In genomic region chrX:3679921-3680702, dm6 we compare ENCODE assay signal across 5 fruit fly cellular contexts.
TF ChIP-seq lines count a peak whose summit lies in the region.

No protein-coding gene starts in this region.

- TF ChIP-seq CTCF in whole organism, embryonic (GFP tag; optimal IDR thresholded peaks at IDR 0.05; lab: Kevin White, UChicago): no peak

TF ChIP-seq in whole organism, adult, 20 proteins besides CTCF, POLR2A, EP300 and RAD21:
- TF ChIP-seq CG7101 (tag; optimal IDR thresholded peaks at IDR 0.05; lab: Kevin White, UChicago): no peak
- TF ChIP-seq CG1620 (GFP tag; optimal IDR thresholded peaks at IDR 0.05; lab: Kevin White, UChicago): no peak
- TF ChIP-seq Clk (GFP tag; optimal IDR thresholded peaks at IDR 0.05; lab: Kevin White, UChicago): no peak
- no peak for TF ChIP-seq toe (GFP tag; optimal IDR thresholded peaks at IDR 0.05; lab: Kevin White, UChicago)
- TF ChIP-seq Mnt (GFP tag; optimal IDR thresholded peaks at IDR 0.05; lab: Kevin White, UChicago): no peak
- TF ChIP-seq CG5204 (GFP tag; optimal IDR thresholded peaks at IDR 0.05; lab: Kevin White, UChicago): no peak
- TF ChIP-seq bab1 (GFP tag; optimal IDR thresholded peaks at IDR 0.05; lab: Kevin White, UChicago): peak; percentile 4
- TF ChIP-seq CG11617 (GFP tag; optimal IDR thresholded peaks at IDR 0.05; lab: Kevin White, UChicago): no peak
- peak; percentile 86 for TF ChIP-seq tj (GFP tag; optimal IDR thresholded peaks at IDR 0.05; lab: Kevin White, UChicago)
- TF ChIP-seq ovo (GFP tag; optimal IDR thresholded peaks at IDR 0.05; lab: Kevin White, UChicago): peak; percentile 54
- no peak for TF ChIP-seq CG12768 (GFP tag; optimal IDR thresholded peaks at IDR 0.05; lab: Kevin White, UChicago)
- TF ChIP-seq kay (GFP tag; lab: Kevin White, UChicago; ENCODE audit: borderline replicate concordance): peak; percentile 80
- no peak for TF ChIP-seq cic (GFP tag; optimal IDR thresholded peaks at IDR 0.05; lab: Kevin White, UChicago)
- peak; percentile 41 for TF ChIP-seq pad (GFP tag; optimal IDR thresholded peaks at IDR 0.05; lab: Kevin White, UChicago)
- TF ChIP-seq CG14711 (tag; optimal IDR thresholded peaks at IDR 0.05; lab: Kevin White, UChicago): no peak
- TF ChIP-seq cnc (optimal IDR thresholded peaks at IDR 0.05; lab: Kevin White, UChicago): no peak

TF ChIP-seq in whole organism, embryonic, 481 proteins besides CTCF, POLR2A, EP300 and RAD21:
- peak; percentile 98 for TF ChIP-seq nom (GFP tag; optimal IDR thresholded peaks at IDR 0.05; lab: Kevin White, UChicago)
- peak; percentile 61 for TF ChIP-seq Drgx (GFP tag; IDR thresholded peaks at IDR 0.05; lab: Robert Waterston, UW)
- peak; percentile 40; the same call in 1 of the 2 replicates for TF ChIP-seq CG4360 (GFP tag; IDR thresholded peaks at IDR 0.05; lab: Robert Waterston, UW)
- peak in 1 of 2 experiments; percentile 89 for TF ChIP-seq bsh (GFP tag; optimal IDR thresholded peaks at IDR 0.05; lab: Kevin White, UChicago)
- peak; percentile 26 for TF ChIP-seq CG3163 (GFP tag; optimal IDR thresholded peaks at IDR 0.05; lab: Kevin White, UChicago)
- no peak for TF ChIP-seq gcm2 (GFP tag; optimal IDR thresholded peaks at IDR 0.05; lab: Kevin White, UChicago)
- peak; percentile 40 to 51 for TF ChIP-seq Trl (optimal IDR thresholded peaks at IDR 0.05; lab: Kevin White, UChicago)
- TF ChIP-seq Trl (GFP tag; optimal IDR thresholded peaks at IDR 0.05; lab: Kevin White, UChicago): no peak
- no peak for TF ChIP-seq sna (GFP tag; IDR thresholded peaks at IDR 0.05; lab: Robert Waterston, UW; ENCODE audit: partially characterized antibody)
- no peak for TF ChIP-seq CG33213 (GFP tag; optimal IDR thresholded peaks at IDR 0.05; lab: Kevin White, UChicago)
- peak; percentile 4 for TF ChIP-seq cg (GFP tag; optimal IDR thresholded peaks at IDR 0.05; lab: Kevin White, UChicago)
- TF ChIP-seq sens (GFP tag; lab: Kevin White, UChicago): peak; percentile 58
TF ChIP-seq in whole organism, embryonic: peak in this region for 8.

TF ChIP-seq in whole organism, prepupa, 60 proteins besides CTCF, POLR2A, EP300 and RAD21 (continues in another document):
- TF ChIP-seq CG8119 (GFP tag; IDR thresholded peaks at IDR 0.05; lab: Robert Waterston, UW): peak; percentile 88
- TF ChIP-seq lz (GFP tag; optimal IDR thresholded peaks at IDR 0.05; lab: Kevin White, UChicago): peak; percentile 59
- peak; percentile 58 for TF ChIP-seq CG31627 (GFP tag; optimal IDR thresholded peaks at IDR 0.05; lab: Kevin White, UChicago)
- no peak for TF ChIP-seq acj6 (GFP tag; optimal IDR thresholded peaks at IDR 0.05; lab: Kevin White, UChicago)
- TF ChIP-seq Blimp-1 (GFP tag; optimal IDR thresholded peaks at IDR 0.05; lab: Kevin White, UChicago): peak; percentile 60
- TF ChIP-seq spab (GFP tag; optimal IDR thresholded peaks at IDR 0.05; lab: Kevin White, UChicago): peak; percentile 64
- peak; percentile 75 for TF ChIP-seq Lpt (GFP tag; optimal IDR thresholded peaks at IDR 0.05; lab: Kevin White, UChicago)
- peak; percentile 18 for TF ChIP-seq cyc (GFP tag; optimal IDR thresholded peaks at IDR 0.05; lab: Kevin White, UChicago)
- peak; percentile 89 for TF ChIP-seq Eip78C (GFP tag; lab: Kevin White, UChicago)
- peak; percentile 91 for TF ChIP-seq CG9139 (GFP tag; optimal IDR thresholded peaks at IDR 0.05; lab: Kevin White, UChicago)
- TF ChIP-seq ss (GFP tag; optimal IDR thresholded peaks at IDR 0.05; lab: Kevin White, UChicago): peak; percentile 87 to 92
- TF ChIP-seq CG7368 (GFP tag; optimal IDR thresholded peaks at IDR 0.05; lab: Kevin White, UChicago): peak; percentile 42
- TF ChIP-seq fd85E (GFP tag; optimal IDR thresholded peaks at IDR 0.05; lab: Kevin White, UChicago): no peak
- TF ChIP-seq Ets96B (tag; optimal IDR thresholded peaks at IDR 0.05; lab: Kevin White, UChicago): peak; percentile 26
- peak; percentile 39 for TF ChIP-seq CG3032 (tag; optimal IDR thresholded peaks at IDR 0.05; lab: Kevin White, UChicago)
- no peak for TF ChIP-seq CG6792 (GFP tag; optimal IDR thresholded peaks at IDR 0.05; lab: Kevin White, UChicago)
- TF ChIP-seq pdm3 (GFP tag; optimal IDR thresholded peaks at IDR 0.05; lab: Kevin White, UChicago): peak; percentile 24
- TF ChIP-seq CG15336 (GFP tag; IDR thresholded peaks at IDR 0.05; lab: Robert Waterston, UW): peak; percentile 73
- peak; percentile 57 for TF ChIP-seq topi (GFP tag; optimal IDR thresholded peaks at IDR 0.05; lab: Kevin White, UChicago)
- peak; percentile 44 for TF ChIP-seq OdsH (GFP tag; optimal IDR thresholded peaks at IDR 0.05; lab: Kevin White, UChicago)
- TF ChIP-seq CG6163 (GFP tag; IDR thresholded peaks at IDR 0.05; lab: Robert Waterston, UW): peak; percentile 92
- TF ChIP-seq Eip93F (GFP tag; optimal IDR thresholded peaks at IDR 0.05; lab: Kevin White, UChicago): peak; percentile 59

TF ChIP-seq in whole organism, pupa, 21 proteins besides CTCF, POLR2A, EP300 and RAD21:
- TF ChIP-seq gl (tag; optimal IDR thresholded peaks at IDR 0.05; lab: Kevin White, UChicago) (peak; percentile 88), CG17806 (tag; optimal IDR thresholded peaks at IDR 0.05; lab: Kevin White, UChicago) (peak; percentile 77), CG14655 (GFP tag; optimal IDR thresholded peaks at IDR 0.05; lab: Kevin White, UChicago) (peak; percentile 83), CG12605 (GFP tag; IDR thresholded peaks at IDR 0.05; lab: Robert Waterston, UW) (peak; percentile 97), Snoo (tag; optimal IDR thresholded peaks at IDR 0.05; lab: Kevin White, UChicago) (peak; percentile 43), CG15710 (tag; optimal IDR thresholded peaks at IDR 0.05; lab: Kevin White, UChicago) (peak; percentile 75), Pif1B (GFP tag; optimal IDR thresholded peaks at IDR 0.05; lab: Kevin White, UChicago) (peak; percentile 72), CG4496 (GFP tag; IDR thresholded peaks at IDR 0.05; lab: Robert Waterston, UW) (peak; percentile 81), CG9948 (tag; optimal IDR thresholded peaks at IDR 0.05; lab: Kevin White, UChicago) (peak; percentile 55), CG13204 (GFP tag; optimal IDR thresholded peaks at IDR 0.05; lab: Kevin White, UChicago) (peak; percentile 89), D1 (tag; optimal IDR thresholded peaks at IDR 0.05; lab: Kevin White, UChicago) (peak; percentile 74), fd96Ca (GFP tag; IDR thresholded peaks at IDR 0.05; lab: Robert Waterston, UW) (peak; percentile 61; the same call in 2 of the 3 replicates), Ets98B (GFP tag; IDR thresholded peaks at IDR 0.05; lab: Robert Waterston, UW) (peak; percentile 81), CG8159 (tag; optimal IDR thresholded peaks at IDR 0.05; lab: Kevin White, UChicago) (peak; percentile 74), EcR (GFP tag; optimal IDR thresholded peaks at IDR 0.05; lab: Kevin White, UChicago) (peak; percentile 31), rn (GFP tag; IDR thresholded peaks at IDR 0.05; lab: Robert Waterston, UW) (peak; percentile 63), Pif1A (GFP tag; optimal IDR thresholded peaks at IDR 0.05; lab: Kevin White, UChicago) (peak; percentile 81), CG10348 (GFP tag; IDR thresholded peaks at IDR 0.05; lab: Robert Waterston, UW) (no peak), CG32121 (GFP tag; IDR thresholded peaks at IDR 0.05; lab: Robert Waterston, UW) (peak; percentile 79), CG34367 (tag; optimal IDR thresholded peaks at IDR 0.05; lab: Kevin White, UChicago) (peak; percentile 87), CG8301 (tag; optimal IDR thresholded peaks at IDR 0.05; lab: Kevin White, UChicago) (peak; percentile 61)

TF ChIP-seq in whole organism, wandering third instar larva, 38 proteins besides CTCF, POLR2A, EP300 and RAD21 (continues in another document):
- no peak for TF ChIP-seq N (GFP tag; optimal IDR thresholded peaks at IDR 0.05; lab: Kevin White, UChicago)
- no peak for TF ChIP-seq dsf (GFP tag; optimal IDR thresholded peaks at IDR 0.05; lab: Kevin White, UChicago; ENCODE audit: borderline replicate concordance)
- TF ChIP-seq h (GFP tag; optimal IDR thresholded peaks at IDR 0.05; lab: Kevin White, UChicago): peak; percentile 43
- peak; percentile 39 for TF ChIP-seq OdsH (GFP tag; optimal IDR thresholded peaks at IDR 0.05; lab: Kevin White, UChicago)
- TF ChIP-seq Abd-B (GFP tag; optimal IDR thresholded peaks at IDR 0.05; lab: Kevin White, UChicago): no peak
- peak; percentile 52 for TF ChIP-seq fru (GFP tag; optimal IDR thresholded peaks at IDR 0.05; lab: Kevin White, UChicago)
- peak; percentile 37 for TF ChIP-seq woc (GFP tag; optimal IDR thresholded peaks at IDR 0.05; lab: Kevin White, UChicago)
- peak in 1 of 2 experiments; percentile 37 for TF ChIP-seq foxo (GFP tag; optimal IDR thresholded peaks at IDR 0.05; lab: Kevin White, UChicago)
- TF ChIP-seq Hnf4 (GFP tag; optimal IDR thresholded peaks at IDR 0.05; lab: Kevin White, UChicago): no peak
- no peak for TF ChIP-seq Hr83 (GFP tag; optimal IDR thresholded peaks at IDR 0.05; lab: Kevin White, UChicago; ENCODE audit: poor library complexity, severe bottlenecking)
- TF ChIP-seq tai (GFP tag; optimal IDR thresholded peaks at IDR 0.05; lab: Kevin White, UChicago): no peak
- no peak for TF ChIP-seq lola (GFP tag; optimal IDR thresholded peaks at IDR 0.05; lab: Kevin White, UChicago)
- no peak for TF ChIP-seq Hr78 (GFP tag; optimal IDR thresholded peaks at IDR 0.05; lab: Kevin White, UChicago)
- peak; percentile 86 for TF ChIP-seq psq (GFP tag; optimal IDR thresholded peaks at IDR 0.05; lab: Kevin White, UChicago)
- no peak for TF ChIP-seq Mio (GFP tag; optimal IDR thresholded peaks at IDR 0.05; lab: Kevin White, UChicago)
- TF ChIP-seq jim (GFP tag; optimal IDR thresholded peaks at IDR 0.05; lab: Kevin White, UChicago): peak; percentile 40
- peak; percentile 33 for TF ChIP-seq CG32264 (GFP tag; optimal IDR thresholded peaks at IDR 0.05; lab: Kevin White, UChicago)
- peak; percentile 45 for TF ChIP-seq HLH106 (tag; optimal IDR thresholded peaks at IDR 0.05; lab: Kevin White, UChicago)
- peak; percentile 74 for TF ChIP-seq Rel (GFP tag; optimal IDR thresholded peaks at IDR 0.05; lab: Kevin White, UChicago)
- peak; percentile 44 for TF ChIP-seq Rel (tag; optimal IDR thresholded peaks at IDR 0.05; lab: Kevin White, UChicago)
- TF ChIP-seq Vsx2 (GFP tag; optimal IDR thresholded peaks at IDR 0.05; lab: Kevin White, UChicago; ENCODE audit: partially characterized antibody): peak; percentile 72
- TF ChIP-seq Dfd (GFP tag; optimal IDR thresholded peaks at IDR 0.05; lab: Kevin White, UChicago): no peak
- TF ChIP-seq br (GFP tag; optimal IDR thresholded peaks at IDR 0.05; lab: Kevin White, UChicago): no peak
- TF ChIP-seq sv (GFP tag; optimal IDR thresholded peaks at IDR 0.05; lab: Kevin White, UChicago): no peak
- TF ChIP-seq rgr (GFP tag; optimal IDR thresholded peaks at IDR 0.05; lab: Kevin White, UChicago): peak; percentile 27
- no peak for TF ChIP-seq Myc (optimal IDR thresholded peaks at IDR 0.05; lab: Kevin White, UChicago)
- no peak for TF ChIP-seq pan (optimal IDR thresholded peaks at IDR 0.05; lab: Kevin White, UChicago)
- TF ChIP-seq dmrt93B (GFP tag; optimal IDR thresholded peaks at IDR 0.05; lab: Kevin White, UChicago): peak; percentile 8
- TF ChIP-seq Jra (GFP tag; optimal IDR thresholded peaks at IDR 0.05; lab: Kevin White, UChicago): peak; percentile 0
- TF ChIP-seq ey (GFP tag; optimal IDR thresholded peaks at IDR 0.05; lab: Kevin White, UChicago): no peak
